Worm (Caenorhabditis elegans): ENCODE measurements around the gene T25B9.6.

DNA sequence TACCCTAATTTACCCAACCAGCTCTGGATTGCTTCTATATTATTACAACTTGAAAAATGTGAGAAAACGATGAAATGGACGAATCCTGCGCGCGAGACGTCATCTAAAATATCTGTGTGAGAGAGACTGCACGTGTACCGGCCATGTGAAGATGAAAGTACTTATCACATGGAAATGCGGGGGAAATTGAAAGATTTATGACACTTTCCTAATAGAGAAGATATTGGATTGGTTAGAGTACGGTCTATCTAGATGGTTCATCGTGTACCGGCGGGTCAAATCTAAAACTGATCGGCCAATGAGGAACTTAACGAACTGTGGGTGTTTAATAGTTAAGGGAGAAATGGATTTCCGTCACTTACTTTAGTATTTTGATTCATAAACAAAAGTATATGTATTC, 24.1 kb downstream of the T25B9.6 start:
- TF ChIP-seq sea-1 (GFP tag; conservative IDR thresholded peaks at IDR 0.05) (no peak), hmbx-1 (tag; optimal IDR thresholded peaks at IDR 0.05) (no peak), pes-1 (GFP tag; IDR thresholded peaks at IDR 0.05) (no peak), flt-1 (GFP tag; IDR thresholded peaks at IDR 0.05) (no peak), B0310.2 (tag; optimal IDR thresholded peaks at IDR 0.05) (no peak), ceh-36 (tag; optimal IDR thresholded peaks at IDR 0.05) (no peak), hmg-4 (GFP tag; optimal IDR thresholded peaks at IDR 0.05) (no peak), tra-4 (tag; optimal IDR thresholded peaks at IDR 0.05) (no peak), ama-1 (optimal IDR thresholded peaks at IDR 0.05) (no peak), F13C5.2 (tag; optimal IDR thresholded peaks at IDR 0.05) (no peak), hnd-1 (tag; optimal IDR thresholded peaks at IDR 0.05) (no peak)
